Worm (Caenorhabditis elegans): ENCODE data around the gene C36A4.11.

The C36A4.11 gene

DNA sequence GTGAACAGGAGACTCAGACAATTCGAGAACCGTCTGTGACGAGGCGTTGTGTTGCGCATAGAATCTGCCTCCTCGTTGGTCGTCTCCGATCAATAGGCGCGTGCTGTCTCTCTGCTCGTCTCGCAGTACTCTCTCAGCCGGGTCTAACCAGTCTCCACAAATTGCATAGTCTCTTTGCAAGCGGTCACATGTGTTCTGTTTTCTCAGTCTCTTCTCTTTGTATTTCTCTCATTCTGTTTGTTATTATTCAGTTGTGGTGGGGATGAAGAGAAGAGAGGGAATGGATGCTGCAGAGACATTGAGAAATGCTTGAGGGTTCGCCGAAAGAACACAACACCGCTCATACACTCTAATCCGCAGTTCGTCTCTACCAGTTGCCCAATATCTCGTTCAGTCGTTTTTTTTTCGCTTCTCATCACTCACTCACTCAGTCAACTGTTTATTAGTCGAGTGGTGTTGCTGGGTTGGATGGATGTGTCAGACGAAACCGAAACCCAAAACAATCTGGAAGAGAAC is 38.9 kb upstream of the C36A4.11 start (continued):
- peak; percentile 32 for TF ChIP-seq fos-1 (tag; optimal IDR thresholded peaks at IDR 0.05)
- TF ChIP-seq set-16 (GFP tag; IDR thresholded peaks at IDR 0.05), result peak; percentile 87
- TF ChIP-seq lin-39 (tag; optimal IDR thresholded peaks at IDR 0.05), result no peak
- no peak for TF ChIP-seq daf-12 (tag; optimal IDR thresholded peaks at IDR 0.05)
- peak; percentile 86 for TF ChIP-seq zag-1 (tag; optimal IDR thresholded peaks at IDR 0.05)
- peak; percentile 70 for TF ChIP-seq cey-2 (tag; optimal IDR thresholded peaks at IDR 0.05; ENCODE audit: borderline replicate concordance, insufficient read depth)
- no peak for TF ChIP-seq daf-8 (GFP tag; IDR thresholded peaks at IDR 0.05)
- no peak for TF ChIP-seq Y105C5A.15 (GFP tag; IDR thresholded peaks at IDR 0.05)
- peak; percentile 74; the same call in 1 of the 2 replicates for TF ChIP-seq zfp-3 (GFP tag; conservative IDR thresholded peaks at IDR 0.05)
- TF ChIP-seq mdt-29 (GFP tag; IDR thresholded peaks at IDR 0.05), result peak; percentile 86
- peak; percentile 81 for TF ChIP-seq lin-13 (GFP tag; optimal IDR thresholded peaks at IDR 0.05)
- no peak for TF ChIP-seq ceh-62 (tag; optimal IDR thresholded peaks at IDR 0.05)
- peak; percentile 77 for TF ChIP-seq dpl-1 (GFP tag; optimal IDR thresholded peaks at IDR 0.05)
- TF ChIP-seq nhr-25 (tag; optimal IDR thresholded peaks at IDR 0.05; ENCODE audit: borderline replicate concordance, insufficient read depth), result peak; percentile 78
- peak; percentile 94 for TF ChIP-seq hmg-1.1 (GFP tag; IDR thresholded peaks at IDR 0.05)
- peak; percentile 90 for TF ChIP-seq ceh-28 (tag; optimal IDR thresholded peaks at IDR 0.05)
- peak; percentile 83 for TF ChIP-seq jun-1 (tag; optimal IDR thresholded peaks at IDR 0.05)
- peak; percentile 88 for TF ChIP-seq pha-4 (GFP tag; IDR thresholded peaks at IDR 0.05)
- peak; percentile 14 for TF ChIP-seq pha-4 (tag; optimal IDR thresholded peaks at IDR 0.05)
- peak; percentile 97 for TF ChIP-seq nhr-11 (tag; optimal IDR thresholded peaks at IDR 0.05)
- TF ChIP-seq F49E8.2 (tag; optimal IDR thresholded peaks at IDR 0.05; ENCODE audit: borderline replicate concordance), result no peak
- TF ChIP-seq ztf-11 (tag; optimal IDR thresholded peaks at IDR 0.05), result no peak
- 0 out of 2 replicates have a peak, but pooled peaks have one; percentile 12 for TF ChIP-seq lim-7 (GFP tag; IDR thresholded peaks at IDR 0.05)
- TF ChIP-seq ces-1 (GFP tag; optimal IDR thresholded peaks at IDR 0.05), result peak; percentile 50
- TF ChIP-seq nhr-48 (tag; optimal IDR thresholded peaks at IDR 0.05), result peak; percentile 93
- TF ChIP-seq hif-1 (tag; optimal IDR thresholded peaks at IDR 0.05), result peak; percentile 61 to 91
- TF ChIP-seq spr-1 (tag; optimal IDR thresholded peaks at IDR 0.05), result peak; percentile 86
- peak; percentile 61 for TF ChIP-seq sdz-12 (GFP tag; optimal IDR thresholded peaks at IDR 0.05)

ce11 chrIII:3803113-3803512 is 37.3 kb upstream of the C36A4.11 start:
- TF ChIP-seq tag-97 (GFP tag; IDR thresholded peaks at IDR 0.05), result no peak
- TF ChIP-seq F10B5.3 (tag; optimal IDR thresholded peaks at IDR 0.05), result no peak
- no peak for TF ChIP-seq Y5F2A.4 (GFP tag; optimal IDR thresholded peaks at IDR 0.05)
- peak; percentile 64 for TF ChIP-seq aha-1 (tag)
- TF ChIP-seq unc-62 (GFP tag; optimal IDR thresholded peaks at IDR 0.05 in 1 of 2), result peak in 1 of 2 experiments; percentile 73
- TF ChIP-seq unc-62 (tag; optimal IDR thresholded peaks at IDR 0.05), result no peak
- no peak for TF ChIP-seq mdt-29 (GFP tag; IDR thresholded peaks at IDR 0.05)
- no peak for TF ChIP-seq ceh-44 (GFP tag; IDR thresholded peaks at IDR 0.05)

DNA sequence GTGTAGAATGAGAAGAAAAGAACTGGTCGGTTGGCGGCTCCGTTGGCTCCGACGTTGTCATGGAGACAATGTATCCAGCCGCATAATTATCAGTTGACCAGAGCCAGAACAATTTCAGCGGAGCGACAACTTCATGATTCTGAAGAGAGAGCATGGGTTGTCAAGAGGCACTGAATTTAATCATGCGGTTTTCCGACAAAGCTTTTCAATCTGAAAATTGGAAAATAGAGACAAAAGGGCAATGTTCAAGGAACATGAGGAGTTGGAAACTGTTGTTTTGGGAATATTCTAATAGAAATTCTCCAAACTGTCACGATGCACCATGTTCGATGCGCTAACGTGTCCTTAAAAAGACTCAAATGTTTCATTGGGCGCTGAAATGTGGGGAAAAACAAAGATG is 36.0 kb upstream of the C36A4.11 start, which contains the start of gene xbx-5:
TSS of gene xbx-5 (minus strand) at position 56 of the 400 bp plus-strand sequence.
- no peak for TF ChIP-seq ceh-44 (GFP tag; IDR thresholded peaks at IDR 0.05)
- TF ChIP-seq hmg-1.1 (GFP tag; IDR thresholded peaks at IDR 0.05), result no peak
- TF ChIP-seq ama-1 (optimal IDR thresholded peaks at IDR 0.05), result peak; percentile 9
- TF ChIP-seq attf-4 (tag; optimal IDR thresholded peaks at IDR 0.05), result no peak
- TF ChIP-seq F49E8.2 (tag; optimal IDR thresholded peaks at IDR 0.05; ENCODE audit: borderline replicate concordance), result no peak
- peak; percentile 91 for TF ChIP-seq aha-1 (tag)
- TF ChIP-seq nhr-10 (tag; optimal IDR thresholded peaks at IDR 0.05), result peak; percentile 39
- no peak for TF ChIP-seq Y5F2A.4 (GFP tag; optimal IDR thresholded peaks at IDR 0.05)

Data from whole organism, L4 larva.